Fruit fly (Drosophila melanogaster) whole organism: ENCODE measurements around the gene Csk.

Source experiments
- CG8478 ChIP-seq: fragments of >200 bp; optimal IDR thresholded peaks from 2 replicates; lab custom pipeline; 2018; ENCODE audit warnings: inconsistent platforms
- Dll ChIP-seq: fragments of >200 bp; optimal IDR thresholded peaks from 2 replicates; lab custom pipeline; 2017
- EcR ChIP-seq, 2 experiments: fragments of >200 bp; optimal IDR thresholded peaks; 2 replicates each; lab custom pipeline; 2017; ENCODE audit warnings: missing biosample characterization in 2 of 2, missing genetic modification characterization in 2 of 2, missing genetic modification reagents in 2 of 2
- pan ChIP-seq: fragments of >200 bp; optimal IDR thresholded peaks from 2 replicates; lab custom pipeline; 2017
- psq ChIP-seq: fragments of >200 bp; optimal IDR thresholded peaks from 2 replicates; lab custom pipeline; 2017
- usp ChIP-seq: fragments of >200 bp; optimal IDR thresholded peaks from 2 replicates; lab custom pipeline; 2017; ENCODE audit warnings: missing biosample characterization, missing genetic modification characterization, mixed read lengths

Csk gene

DNA sequence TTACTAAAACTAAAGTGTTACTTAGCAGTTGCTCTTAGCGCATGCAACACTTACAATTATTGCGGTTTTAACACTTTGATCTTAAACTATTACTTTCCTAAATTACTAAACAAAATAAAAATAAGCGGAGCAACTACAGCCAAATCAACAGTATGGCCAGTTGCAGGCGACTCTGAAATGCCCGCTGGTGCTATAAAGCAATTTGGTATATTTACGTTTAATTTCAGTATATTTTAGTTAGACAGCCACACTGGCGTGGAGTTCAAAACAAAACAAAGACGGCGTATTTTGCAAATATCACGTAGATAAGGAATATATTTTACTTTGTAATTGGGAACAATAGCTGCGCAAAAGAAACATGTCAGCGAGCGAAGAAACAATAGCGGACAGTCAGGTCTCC is 29.0 kb upstream of the Csk start, which contains the start of the genes Taf12 and Ho:
Gene Taf12 (minus strand): TSS at position 178 of the 400 bp plus-strand sequence.
Gene Ho (plus strand): TSS at position 231 of the 400 bp plus-strand sequence.
- no peak for TF ChIP-seq EcR (GFP tag; optimal IDR thresholded peaks at IDR 0.05; lab: Kevin White, UChicago)

DNA sequence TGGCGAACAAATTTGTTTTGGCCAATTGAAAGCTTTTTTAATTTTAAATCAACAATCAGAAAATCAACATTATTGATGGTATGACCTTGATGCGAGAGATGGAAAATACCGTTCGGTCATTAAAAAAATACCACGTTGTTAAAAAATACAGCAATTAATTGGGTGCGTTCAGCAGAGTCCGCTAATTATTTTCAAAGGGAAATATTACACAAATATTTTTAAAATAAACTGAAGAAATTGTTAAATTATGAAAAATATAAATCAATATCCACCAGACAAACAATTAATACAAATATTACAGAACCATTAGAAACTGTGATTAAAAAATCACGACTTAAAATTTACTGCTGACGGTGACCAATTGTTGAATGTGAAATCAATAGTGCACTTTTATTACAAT is 27.5 kb upstream of the Csk start, which contains the start of gene CG18476:
Gene CG18476 (minus strand): TSS at position 101 of the 400 bp plus-strand sequence.
- TF ChIP-seq EcR (GFP tag; optimal IDR thresholded peaks at IDR 0.05; lab: Kevin White, UChicago), result no peak
- no peak for TF ChIP-seq Dll (lab: Kevin White, UChicago)
- TF ChIP-seq psq, result no peak
- TF ChIP-seq pan (lab: Kevin White, UChicago), result no peak
- no peak for TF ChIP-seq CG8478 (lab: Kevin White, UChicago)
- no peak for TF ChIP-seq usp (GFP tag; lab: Kevin White, UChicago)

DNA sequence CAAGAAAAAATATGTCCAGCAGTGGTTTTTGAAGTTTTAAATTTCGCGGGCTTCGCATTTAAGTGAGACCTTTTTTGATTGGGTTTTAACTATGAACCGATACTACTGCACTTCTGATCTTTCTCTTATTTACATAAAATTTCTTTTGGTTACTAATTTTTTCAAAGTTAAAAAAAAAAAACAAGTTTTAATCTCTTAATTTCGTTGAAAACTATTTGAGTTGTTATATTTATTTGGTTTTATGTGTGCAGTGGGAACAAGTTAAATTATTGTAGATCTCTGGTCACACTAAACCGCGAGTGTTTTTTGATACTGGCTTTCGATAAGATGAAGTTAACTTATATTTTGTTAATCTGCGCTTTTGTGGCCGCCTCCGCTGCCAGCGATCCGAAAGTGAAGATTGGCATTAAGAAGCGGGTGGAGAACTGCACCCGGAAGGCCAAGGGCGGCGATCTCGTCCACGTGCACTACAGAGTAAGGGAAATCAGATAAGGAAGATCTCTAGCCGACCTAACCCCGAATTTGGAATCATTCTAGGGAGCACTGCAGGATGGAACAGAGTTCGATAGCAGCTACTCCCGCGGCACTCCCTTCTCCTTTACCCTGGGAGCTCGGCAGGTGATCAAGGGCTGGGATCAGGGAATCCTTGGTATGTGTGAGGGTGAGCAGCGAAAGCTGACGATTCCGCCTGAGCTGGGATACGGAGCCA is 23.6 kb upstream of the Csk start, which contains the start of gene CG14715:
Gene CG14715 (plus strand): TSS at position 267 of the 709 bp plus-strand sequence.
- TF ChIP-seq Dll (lab: Kevin White, UChicago) (no peak), CG8478 (lab: Kevin White, UChicago) (no peak), pan (lab: Kevin White, UChicago) (no peak), psq (no peak), usp (GFP tag; lab: Kevin White, UChicago) (no peak), EcR (GFP tag; optimal IDR thresholded peaks at IDR 0.05; lab: Kevin White, UChicago) (no peak)

DNA sequence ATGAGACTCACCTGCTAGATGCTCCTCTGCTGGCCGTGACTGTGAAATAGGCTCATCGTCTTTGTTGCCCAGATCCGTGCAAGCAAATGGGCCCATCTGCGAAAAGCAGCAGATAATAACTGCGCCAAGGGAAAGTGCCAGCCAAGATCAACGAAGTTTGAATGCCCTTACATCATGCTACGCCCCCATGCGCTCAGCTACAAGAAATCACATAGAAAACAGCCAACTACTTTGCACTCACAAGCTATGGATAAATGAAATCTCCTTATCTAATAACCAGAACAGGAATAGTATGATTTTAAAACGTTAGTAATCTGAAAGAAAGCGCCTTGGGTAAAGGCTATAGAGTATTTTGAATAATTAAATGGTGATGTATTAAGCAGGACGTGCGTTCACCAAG is 21.3 kb upstream of the Csk start:
- no peak for TF ChIP-seq usp (GFP tag; lab: Kevin White, UChicago)
- no peak for TF ChIP-seq pan (lab: Kevin White, UChicago)
- no peak for TF ChIP-seq EcR (GFP tag; optimal IDR thresholded peaks at IDR 0.05; lab: Kevin White, UChicago)
- no peak for TF ChIP-seq CG8478 (lab: Kevin White, UChicago)
- TF ChIP-seq Dll (lab: Kevin White, UChicago), result no peak
- TF ChIP-seq psq, result no peak

DNA sequence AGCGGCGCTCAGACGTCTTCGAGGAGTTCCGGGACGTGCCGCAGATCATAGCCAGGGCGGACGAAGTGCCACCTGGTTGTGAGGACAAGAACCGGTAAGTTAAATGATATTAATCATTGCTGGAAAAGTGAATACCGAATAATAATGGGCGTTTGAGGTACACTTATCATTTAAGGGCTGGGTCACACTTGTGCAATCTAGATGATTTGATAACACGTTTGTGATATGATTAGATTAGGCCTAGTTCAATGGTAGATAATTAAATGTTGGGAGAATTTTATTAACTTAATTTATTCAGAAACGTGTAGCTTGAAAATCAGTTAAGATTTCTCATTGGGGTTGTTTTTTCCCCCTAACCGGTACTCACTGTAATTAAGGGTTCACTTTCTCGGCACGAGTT is 20.4 kb upstream of the Csk start:
- TF ChIP-seq EcR (GFP tag; optimal IDR thresholded peaks at IDR 0.05; lab: Kevin White, UChicago) (no peak), Dll (lab: Kevin White, UChicago) (no peak), pan (lab: Kevin White, UChicago) (no peak), usp (GFP tag; lab: Kevin White, UChicago) (no peak), CG8478 (lab: Kevin White, UChicago) (no peak), psq (no peak)

DNA sequence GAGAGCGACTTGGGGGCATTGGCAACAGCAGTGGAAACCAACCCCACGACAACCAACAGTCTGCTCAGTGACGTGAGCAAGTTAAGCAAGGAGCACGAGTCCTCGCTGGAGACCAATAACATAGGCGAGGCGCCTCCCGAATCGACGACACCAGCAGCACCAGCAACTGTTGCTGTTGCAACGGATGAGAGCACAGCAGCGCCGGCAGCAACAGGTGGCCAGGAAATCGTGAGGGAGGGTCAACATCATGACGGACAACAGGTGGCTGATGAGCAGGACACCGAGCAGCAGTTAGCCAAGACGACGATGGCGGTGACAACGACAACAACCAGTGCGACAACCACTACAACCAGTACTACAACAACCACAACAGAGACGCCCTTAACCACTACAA is 19.4 kb upstream of the Csk start:
- TF ChIP-seq psq, result no peak
- TF ChIP-seq CG8478 (lab: Kevin White, UChicago), result no peak
- TF ChIP-seq usp (GFP tag; lab: Kevin White, UChicago), result no peak
- no peak for TF ChIP-seq pan (lab: Kevin White, UChicago)
- no peak for TF ChIP-seq EcR (GFP tag; optimal IDR thresholded peaks at IDR 0.05; lab: Kevin White, UChicago)
- TF ChIP-seq Dll (lab: Kevin White, UChicago), result no peak

DNA sequence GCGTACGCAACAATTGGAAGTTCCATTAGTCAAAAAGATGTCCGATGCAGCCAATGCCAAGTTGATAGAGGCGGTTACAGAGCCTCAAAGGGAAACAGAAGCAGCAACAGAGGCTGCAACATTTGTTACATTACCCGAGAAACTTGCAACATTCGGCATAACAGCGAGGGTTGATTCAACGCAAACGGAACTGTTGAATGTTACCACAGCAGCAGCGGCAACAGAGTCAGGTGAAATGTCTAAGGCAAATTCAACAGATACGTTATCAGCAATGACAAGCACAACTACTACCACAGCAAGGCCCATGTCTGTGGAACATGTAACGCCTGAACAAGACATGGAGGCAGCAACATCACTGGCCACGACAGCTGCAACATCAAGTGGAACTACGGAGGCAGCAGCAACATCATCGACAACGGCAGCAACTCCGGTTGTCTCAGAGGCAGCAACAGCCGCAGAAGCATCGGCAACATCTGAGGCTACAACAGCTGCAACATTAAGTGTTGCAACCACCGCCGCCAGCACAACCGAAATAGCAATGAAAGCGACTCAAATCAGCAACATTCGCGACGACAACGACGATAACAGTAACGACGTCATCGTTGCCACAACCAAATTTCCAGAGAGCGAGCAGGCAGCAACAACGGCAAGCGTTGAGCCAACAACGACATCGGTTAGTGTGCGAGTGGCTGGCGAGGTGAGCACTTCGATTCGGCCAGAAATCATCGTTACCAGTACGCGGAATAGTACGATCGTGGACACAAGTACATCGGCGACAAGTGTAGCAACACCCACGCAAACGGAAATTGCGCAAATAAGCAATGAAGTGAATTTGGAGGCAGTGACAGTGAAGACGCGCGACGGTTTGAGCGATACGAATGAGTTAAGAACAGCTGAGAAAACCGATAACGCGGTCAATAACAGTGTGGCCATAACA is 18.8 kb upstream of the Csk start:
- TF ChIP-seq EcR (GFP tag; optimal IDR thresholded peaks at IDR 0.05; lab: Kevin White, UChicago), result no peak

DNA sequence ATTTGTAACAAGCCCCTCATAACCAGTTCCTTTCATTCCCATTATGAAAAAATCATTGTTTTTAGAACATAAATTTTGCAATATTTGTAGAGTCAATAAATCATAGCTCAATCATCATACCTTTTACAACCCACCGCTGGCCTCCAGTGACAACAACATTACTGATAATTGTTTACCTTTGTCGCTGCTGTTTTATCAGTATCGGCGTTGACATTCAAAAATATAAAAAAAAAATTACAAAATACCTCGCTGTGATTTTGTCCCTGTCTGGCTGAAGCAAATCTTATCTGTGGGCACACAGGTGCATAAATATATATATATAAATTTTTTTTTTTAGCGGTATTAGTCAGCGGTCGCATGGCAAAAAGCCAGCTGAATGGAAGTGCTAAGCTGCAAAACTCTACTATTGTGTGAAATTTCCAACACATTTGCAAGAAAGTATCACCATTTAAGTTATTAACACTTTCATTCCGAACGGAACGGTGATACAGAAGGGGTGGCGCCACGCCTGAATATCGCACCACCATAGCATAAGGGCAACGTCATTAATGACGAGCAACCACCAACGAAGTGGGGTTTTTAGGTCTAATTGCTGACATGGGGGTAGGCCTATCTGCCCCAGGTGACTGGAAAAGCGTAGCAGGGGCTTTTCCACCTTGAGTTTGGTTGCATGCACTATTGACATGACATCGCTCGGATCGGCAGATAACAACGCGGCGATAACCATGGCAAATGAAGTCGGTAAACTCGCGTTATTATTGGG is 15.6 kb upstream of the Csk start:
- TF ChIP-seq Dll (lab: Kevin White, UChicago) (no peak), psq (no peak), CG8478 (lab: Kevin White, UChicago) (no peak), usp (GFP tag; lab: Kevin White, UChicago) (no peak), EcR (GFP tag; optimal IDR thresholded peaks at IDR 0.05; lab: Kevin White, UChicago) (no peak), pan (lab: Kevin White, UChicago) (no peak)

DNA sequence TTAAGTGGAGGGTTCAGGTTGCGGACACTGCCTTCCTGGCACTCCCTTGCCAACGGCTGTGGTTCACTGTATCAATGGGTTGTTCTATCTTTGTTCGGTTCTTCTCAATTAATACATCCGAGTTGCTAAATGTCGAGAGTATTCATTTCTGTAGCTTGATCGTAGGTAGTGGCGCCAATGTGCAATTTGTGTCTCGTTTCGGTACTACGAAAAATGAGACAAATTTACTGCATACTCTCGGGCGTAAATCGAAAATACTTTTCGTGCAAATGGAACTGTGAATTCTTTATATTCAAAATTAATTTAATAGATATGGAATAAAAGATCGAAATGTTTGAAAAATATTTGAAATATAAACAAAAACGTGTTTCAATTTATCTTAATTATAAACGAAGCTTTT is 15.0 kb upstream of the Csk start:
- TF ChIP-seq pan (lab: Kevin White, UChicago), result no peak
- TF ChIP-seq usp (GFP tag; lab: Kevin White, UChicago), result no peak
- TF ChIP-seq CG8478 (lab: Kevin White, UChicago), result no peak
- TF ChIP-seq EcR (GFP tag; optimal IDR thresholded peaks at IDR 0.05; lab: Kevin White, UChicago), result no peak

DNA sequence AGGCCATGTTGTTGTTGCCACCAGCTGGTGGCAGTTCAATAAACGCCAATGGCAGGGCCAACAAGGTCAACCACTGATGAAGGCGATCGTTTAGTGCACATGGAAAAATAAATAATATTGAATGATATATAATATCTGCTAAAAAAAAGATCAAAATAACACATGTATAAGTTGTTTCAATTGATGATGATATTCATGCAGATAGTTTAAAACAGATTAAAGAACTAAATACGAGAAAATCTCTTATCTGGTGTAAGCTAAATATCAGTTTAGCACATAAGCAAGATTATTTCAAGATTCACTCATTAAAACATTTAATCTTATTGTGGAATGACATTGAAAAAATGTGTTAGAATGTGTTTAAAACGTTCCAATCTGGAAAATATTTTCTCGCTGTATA is 12.9 kb upstream of the Csk start:
- TF ChIP-seq psq (no peak), Dll (lab: Kevin White, UChicago) (no peak), CG8478 (lab: Kevin White, UChicago) (no peak), usp (GFP tag; lab: Kevin White, UChicago) (no peak), pan (lab: Kevin White, UChicago) (no peak), EcR (GFP tag; optimal IDR thresholded peaks at IDR 0.05; lab: Kevin White, UChicago) (no peak)

DNA sequence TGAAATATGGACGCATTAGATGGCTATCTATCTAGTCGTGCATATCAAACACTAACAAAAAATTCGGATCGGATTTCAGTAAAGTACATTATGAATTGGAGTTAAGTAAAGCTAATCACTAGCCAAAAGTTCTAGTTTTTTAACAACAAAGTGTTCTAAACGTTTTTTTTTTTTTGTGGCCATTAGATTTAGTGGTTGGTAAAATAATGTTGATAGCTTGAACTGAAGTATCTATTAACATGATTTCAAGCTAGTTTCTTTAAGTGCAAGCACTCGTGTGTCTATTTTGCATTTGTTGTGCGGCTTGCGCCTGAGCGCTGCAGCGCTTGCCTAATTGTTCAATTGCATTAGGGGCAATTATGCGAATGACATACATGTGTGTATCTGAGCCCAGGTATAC is 12.1 kb upstream of the Csk start:
- TF ChIP-seq EcR (GFP tag; optimal IDR thresholded peaks at IDR 0.05; lab: Kevin White, UChicago) (no peak), CG8478 (lab: Kevin White, UChicago) (no peak), psq (no peak), usp (GFP tag; lab: Kevin White, UChicago) (no peak), Dll (lab: Kevin White, UChicago) (no peak), pan (lab: Kevin White, UChicago) (no peak)
